Worm (Caenorhabditis elegans) whole organism, L1 larva: ENCODE results near the gene C44H4.6.

ENCODE experiments used
- aly-2 ChIP-seq: fragments of 150-350 bp; optimal IDR thresholded peaks from 2 replicates; lab custom pipeline; 2014; ENCODE audit warnings: missing biosample characterization, missing genetic modification characterization
- lsy-2 ChIP-seq, 2 experiments: fragments of 150-350 bp; optimal IDR thresholded peaks; 2 replicates each; lab custom pipeline; 2014; ENCODE audit warnings: missing biosample characterization in 2 of 2, missing genetic modification characterization in 2 of 2
- ztf-4 ChIP-seq: fragments of 150-350 bp; optimal IDR thresholded peaks from 2 replicates; lab custom pipeline; 2014; ENCODE audit warnings: missing biosample characterization, missing genetic modification characterization

DNA sequence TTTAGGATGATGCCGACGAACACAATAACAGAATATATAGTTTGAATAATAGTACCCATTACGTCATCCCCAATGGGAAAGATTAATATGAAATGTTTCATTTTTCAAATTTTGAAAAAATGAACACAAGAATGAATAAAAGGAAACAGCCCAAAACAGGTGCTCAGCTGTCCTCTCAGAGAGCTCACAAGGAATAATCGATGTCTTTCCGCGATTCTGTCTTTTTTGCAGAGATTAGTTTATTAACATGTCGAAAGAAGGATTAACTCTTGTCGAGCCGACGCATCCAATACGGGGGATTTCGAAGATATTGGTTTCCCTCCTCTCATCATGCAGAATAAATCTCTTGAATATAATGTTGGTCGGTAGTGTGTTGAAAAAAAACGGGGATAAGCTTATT is 29.7 kb upstream of the C44H4.6 start, which contains the start of gene F54E4.2:
- TF ChIP-seq lsy-2 (tag; optimal IDR thresholded peaks at IDR 0.05; lab: Kevin White, UChicago): no peak
- TF ChIP-seq ztf-4 (tag; lab: Kevin White, UChicago): no peak
- TF ChIP-seq aly-2 (tag; lab: Kevin White, UChicago): no peak
